Worm (Caenorhabditis elegans): ENCODE results near the gene emb-1.

DNA sequence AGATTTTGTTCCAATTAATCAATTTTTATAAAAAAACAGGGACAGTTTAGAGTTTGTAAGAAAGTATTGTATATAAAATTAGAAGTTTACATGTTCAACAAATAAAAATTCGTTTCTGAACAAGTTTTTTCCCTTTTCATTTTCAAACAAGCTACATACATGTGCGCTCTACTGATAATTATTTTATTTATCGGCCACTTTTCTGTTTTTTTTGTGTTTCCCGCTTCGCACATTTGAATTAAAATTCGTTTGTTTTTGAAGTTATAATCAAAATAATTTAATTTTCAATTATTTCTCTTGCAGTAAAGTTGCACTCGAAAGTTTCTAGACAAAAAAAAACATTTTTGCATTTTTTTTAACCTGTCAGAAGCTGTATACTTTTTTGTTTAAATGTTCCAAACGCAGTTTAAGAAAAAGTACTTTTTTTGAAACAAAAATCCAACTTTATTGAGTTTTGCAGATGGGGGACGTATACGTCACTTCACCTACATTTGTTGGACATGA is 17.5 kb downstream of the emb-1 start, which contains the start of gene hira-1:
- TF ChIP-seq unc-62 (GFP tag; optimal IDR thresholded peaks at IDR 0.05) = no peak
- TF ChIP-seq hlh-1 (tag; optimal IDR thresholded peaks at IDR 0.05) = no peak
- TF ChIP-seq snpc-4 (tag; optimal IDR thresholded peaks at IDR 0.05) = no peak
- TF ChIP-seq nhr-28 (tag; optimal IDR thresholded peaks at IDR 0.05) = no peak
- no peak for TF ChIP-seq nhr-12 (tag; optimal IDR thresholded peaks at IDR 0.05)
